Worm (Caenorhabditis elegans): Measurements from ENCODE around the gene ceh-99.
A peak's percentile ranks its signal among the peaks of the same experiment; 100 is the strongest.

Gene ceh-99

ce11 chrII:12518809-12519344 is 904 bp upstream of the ceh-99 start, which contains the start of gene srh-70:
TSS of gene srh-70 (minus strand) at chrII:12518859.
- TF ChIP-seq dox-1 (GFP tag; IDR thresholded peaks at IDR 0.05) (peak; percentile 79), pbrm-1 (GFP tag; IDR thresholded peaks at IDR 0.05) (no peak), F37B4.10 (GFP tag; IDR thresholded peaks at IDR 0.05) (no peak), madf-6 (GFP tag; IDR thresholded peaks at IDR 0.05) (no peak), cebp-1 (GFP tag; IDR thresholded peaks at IDR 0.05) (no peak), cebp-1 (tag; optimal IDR thresholded peaks at IDR 0.05) (peak; percentile 7), ztf-22 (GFP tag; optimal IDR thresholded peaks at IDR 0.05) (peak; percentile 12), gei-17 (GFP tag; optimal IDR thresholded peaks at IDR 0.05) (no peak), mcd-1 (GFP tag; IDR thresholded peaks at IDR 0.05) (peak; percentile 60), C06A6.2 (GFP tag; conservative IDR thresholded peaks at IDR 0.05) (0 out of 2 replicates have a peak, but pooled peaks have one; percentile 24), bed-2 (GFP tag; IDR thresholded peaks at IDR 0.05) (no peak), Y67H2A.10 (GFP tag; conservative IDR thresholded peaks at IDR 0.05) (no peak), B0035.1 (tag; optimal IDR thresholded peaks at IDR 0.05) (no peak), tlf-1 (GFP tag; optimal IDR thresholded peaks at IDR 0.05) (peak; percentile 79), lin-40 (tag; optimal IDR thresholded peaks at IDR 0.05) (peak; percentile 48), F52B5.7 (tag; optimal IDR thresholded peaks at IDR 0.05) (no peak), repo-1 (tag; optimal IDR thresholded peaks at IDR 0.05) (peak; percentile 29), ets-4 (GFP tag; optimal IDR thresholded peaks at IDR 0.05) (peak; percentile 21), tbx-9 (tag; optimal IDR thresholded peaks at IDR 0.05; ENCODE audit: borderline replicate concordance) (no peak), athp-1 (tag; optimal IDR thresholded peaks at IDR 0.05) (no peak), let-607 (tag; optimal IDR thresholded peaks at IDR 0.05) (peak; percentile 99), nhr-27 (tag; optimal IDR thresholded peaks at IDR 0.05) (no peak), rcor-1 (GFP tag; IDR thresholded peaks at IDR 0.05) (no peak), akir-1 (GFP tag; optimal IDR thresholded peaks at IDR 0.05) (no peak), nhr-80 (tag; optimal IDR thresholded peaks at IDR 0.05) (peak; percentile 96), F22D6.2 (tag; optimal IDR thresholded peaks at IDR 0.05) (no peak), egl-18 (GFP tag; IDR thresholded peaks at IDR 0.05) (no peak), madf-3 (GFP tag; IDR thresholded peaks at IDR 0.05) (no peak), sdz-38 (tag; optimal IDR thresholded peaks at IDR 0.05) (no peak), lin-54 (GFP tag; optimal IDR thresholded peaks at IDR 0.05) (peak; percentile 58), ZK185.1 (tag; optimal IDR thresholded peaks at IDR 0.05; ENCODE audit: poor library complexity, severe bottlenecking) (peak; percentile 46), F10E7.11 (tag; optimal IDR thresholded peaks at IDR 0.05) (no peak), snpc-3.4 (tag; optimal IDR thresholded peaks at IDR 0.05) (no peak), ekl-4 (GFP tag; IDR thresholded peaks at IDR 0.05) (0 out of 2 replicates have a peak, but pooled peaks have one; percentile 8), die-1 (tag; optimal IDR thresholded peaks at IDR 0.05) (no peak), hmg-1.2 (GFP tag; IDR thresholded peaks at IDR 0.05) (no peak), aptf-2 (GFP tag; conservative IDR thresholded peaks at IDR 0.05) (no peak), him-1 (tag; optimal IDR thresholded peaks at IDR 0.05) (no peak), egl-44 (GFP tag; IDR thresholded peaks at IDR 0.05) (peak; percentile 37; the same call in 1 of the 2 replicates), F57C9.4 (tag; optimal IDR thresholded peaks at IDR 0.05) (no peak), nhr-90 (tag; optimal IDR thresholded peaks at IDR 0.05) (peak; percentile 73), K11D2.4 (GFP tag; IDR thresholded peaks at IDR 0.05) (0 out of 2 replicates have a peak, but pooled peaks have one; percentile 15), Y56A3A.18 (GFP tag; IDR thresholded peaks at IDR 0.05) (0 out of 2 replicates have a peak, but pooled peaks have one; percentile 29), dpff-1 (tag; optimal IDR thresholded peaks at IDR 0.05) (no peak), mel-28 (tag; optimal IDR thresholded peaks at IDR 0.05; ENCODE audit: borderline replicate concordance) (no peak), zim-3 (tag; optimal IDR thresholded peaks at IDR 0.05) (no peak), ceh-91 (GFP tag; IDR thresholded peaks at IDR 0.05) (no peak)
